Worm (Caenorhabditis elegans) whole organism, L4 larva: ENCODE results near the gene C47A4.5.

Source experiments
- F44E2.7 ChIP-seq: fragments of 200-800 bp; sonication (Bioruptor generic); IDR thresholded peaks from 2 replicates; pipeline ENCODE4 v2.1.2; 2022; ENCODE audit warnings: missing genetic modification characterization, missing compliant biosample characterization
- F49E8.2 ChIP-seq: sonication (generic microtip); optimal IDR thresholded peaks from 2 replicates; lab custom pipeline; 2016; ENCODE audit warnings: missing compliant biosample characterization, mild to moderate bottlenecking, missing genetic modification characterization, borderline replicate concordance
- ZK337.2 ChIP-seq: fragments of 200-800 bp; sonication (Bioruptor generic); IDR thresholded peaks from 2 replicates; pipeline ENCODE4 v1.3.6; 2022; ENCODE audit warnings: missing genetic modification reagents, missing genetic modification characterization, missing compliant biosample characterization
- ZK546.5 ChIP-seq, 2 experiments: sonication (generic microtip); optimal IDR thresholded peaks; 2 replicates each; lab custom pipeline; 2017; ENCODE audit warnings: missing biosample characterization in 2 of 2, missing genetic modification characterization in 2 of 2
- aha-1 ChIP-seq: fragments of 150-350 bp; peaks from one replicate; lab custom pipeline; 2014; ENCODE audit warnings: missing biosample characterization, missing genetic modification characterization
- ces-1 ChIP-seq: fragments of 150-350 bp; sonication (generic microtip); optimal IDR thresholded peaks from 4 replicates; lab custom pipeline; 2014; ENCODE audit warnings: missing biosample characterization, missing genetic modification reagents, missing genetic modification characterization
- daf-16 ChIP-seq, 3 experiments: sonication (generic microtip); optimal IDR thresholded peaks; 2 replicates each; lab custom pipeline; 2016 to 2017; ENCODE audit warnings: missing genetic modification characterization in 3 of 3, missing genetic modification reagents in 3 of 3, mild to moderate bottlenecking in 2 of 3, missing compliant biosample characterization in 2 of 3, missing biosample characterization in 1 of 3, moderate library complexity in 1 of 3
- daf-8 ChIP-seq: fragments of 200-800 bp; sonication (Bioruptor generic); IDR thresholded peaks from 2 replicates; pipeline ENCODE4 v1.3.6; 2022; ENCODE audit warnings: missing genetic modification characterization, missing compliant biosample characterization
- dmd-6 ChIP-seq: fragments of 200-800 bp; sonication (Bioruptor generic); IDR thresholded peaks from 2 replicates; pipeline ENCODE4 v1.3.6; 2022; ENCODE audit warnings: missing genetic modification reagents, missing genetic modification characterization, missing compliant biosample characterization
- dve-1 ChIP-seq: sonication (generic microtip); optimal IDR thresholded peaks from 2 replicates; lab custom pipeline; 2017; ENCODE audit warnings: antibody characterized with exemption, mild to moderate bottlenecking, missing genetic modification characterization, missing compliant biosample characterization; ENCODE audit not compliant: insufficient read depth
- gei-8 ChIP-seq: fragments of 200-800 bp; sonication (Bioruptor generic); optimal IDR thresholded peaks from 2 replicates; lab custom pipeline; 2018; ENCODE audit warnings: mild to moderate bottlenecking, missing genetic modification characterization, missing compliant biosample characterization
- hmg-1.1 ChIP-seq: fragments of 200-800 bp; sonication (Bioruptor generic); IDR thresholded peaks from 2 replicates; pipeline ENCODE4 v1.3.6; 2022; ENCODE audit warnings: missing genetic modification reagents, missing genetic modification characterization, missing compliant biosample characterization
- lim-7 ChIP-seq: fragments of 200-800 bp; sonication (Bioruptor generic); IDR thresholded peaks from 2 replicates; pipeline ENCODE4 v1.3.6; 2022; ENCODE audit warnings: missing genetic modification characterization, missing compliant biosample characterization
- lin-1 ChIP-seq: fragments of 200-800 bp; sonication (Bioruptor generic); IDR thresholded peaks from 2 replicates; pipeline ENCODE4 v1.3.6; 2022; ENCODE audit warnings: missing genetic modification reagents, missing genetic modification characterization, missing compliant biosample characterization
- lin-13 ChIP-seq: fragments of 150-350 bp; optimal IDR thresholded peaks from 2 replicates; lab custom pipeline; 2014; ENCODE audit warnings: missing biosample characterization, missing genetic modification reagents, missing genetic modification characterization
- lin-38 ChIP-seq: fragments of 200-800 bp; sonication (Bioruptor generic); IDR thresholded peaks from 2 replicates; pipeline ENCODE4 v1.3.6; 2022; ENCODE audit warnings: missing genetic modification reagents, missing genetic modification characterization, missing compliant biosample characterization
- madf-5 ChIP-seq, 2 experiments: fragments of 200-800 bp; sonication (Bioruptor generic); IDR thresholded peaks; 2 replicates each; pipeline ENCODE4 v1.3.6; 2022; ENCODE audit warnings: missing compliant biosample characterization in 2 of 2, missing genetic modification characterization in 2 of 2
- mep-1 ChIP-seq: fragments of 150-350 bp; sonication (generic microtip); optimal IDR thresholded peaks from 3 replicates; lab custom pipeline; 2014; ENCODE audit warnings: missing biosample characterization, missing genetic modification characterization
- mxl-3 ChIP-seq: fragments of 200-800 bp; sonication (Bioruptor generic); optimal IDR thresholded peaks from 2 replicates; lab custom pipeline; 2018; ENCODE audit warnings: mild to moderate bottlenecking, missing genetic modification characterization, missing compliant biosample characterization
- nhr-10 ChIP-seq: fragments of 150-350 bp; optimal IDR thresholded peaks from 2 replicates; lab custom pipeline; 2014; ENCODE audit warnings: missing biosample characterization, missing genetic modification characterization
- nhr-102 ChIP-seq: sonication (generic microtip); optimal IDR thresholded peaks from 2 replicates; lab custom pipeline; 2016; ENCODE audit warnings: mild to moderate bottlenecking, missing genetic modification characterization, moderate library complexity, missing compliant biosample characterization
- nhr-11 ChIP-seq: fragments of 150-350 bp; optimal IDR thresholded peaks from 2 replicates; lab custom pipeline; 2014; ENCODE audit warnings: missing biosample characterization, missing genetic modification characterization
- nhr-28 ChIP-seq: fragments of 150-350 bp; optimal IDR thresholded peaks from 2 replicates; lab custom pipeline; 2014; ENCODE audit warnings: missing biosample characterization, missing genetic modification characterization
- nhr-48 ChIP-seq: sonication (generic microtip); optimal IDR thresholded peaks from 2 replicates; lab custom pipeline; 2016; ENCODE audit warnings: mild to moderate bottlenecking, missing genetic modification characterization, missing compliant biosample characterization
- nhr-6 ChIP-seq: fragments of 150-350 bp; optimal IDR thresholded peaks from 2 replicates; lab custom pipeline; 2014; ENCODE audit warnings: missing biosample characterization, missing genetic modification characterization
- nhr-76 ChIP-seq: fragments of 150-350 bp; optimal IDR thresholded peaks from 2 replicates; lab custom pipeline; 2014; ENCODE audit warnings: missing biosample characterization, missing genetic modification characterization
- pha-4 ChIP-seq, 2 experiments: fragments of 150-350 bp in 1 of 2; fragments of 200-800 bp in 1 of 2; sonication (Bioruptor generic) in 1 of 2; IDR thresholded peaks in 1 of 2; optimal IDR thresholded peaks in 1 of 2; 2 replicates each; pipeline versions ENCODE4 v1.3.6 to Lab custom; 2014 to 2022; ENCODE audit warnings: missing genetic modification characterization in 2 of 2, missing genetic modification reagents in 2 of 2, missing biosample characterization in 1 of 2, missing compliant biosample characterization in 1 of 2
- php-3 ChIP-seq: fragments of 200-800 bp; sonication (Bioruptor generic); IDR thresholded peaks from 2 replicates; pipeline ENCODE4 v1.3.6; 2022; ENCODE audit warnings: missing genetic modification reagents, missing genetic modification characterization, missing compliant biosample characterization
- pqm-1 ChIP-seq: sonication (generic microtip); optimal IDR thresholded peaks from 2 replicates; lab custom pipeline; 2017; ENCODE audit warnings: missing biosample characterization, missing genetic modification characterization
- skn-1 ChIP-seq: fragments of 150-350 bp; optimal IDR thresholded peaks from 2 replicates; lab custom pipeline; 2014; ENCODE audit warnings: missing biosample characterization, missing genetic modification characterization
- spr-1 ChIP-seq: sonication (generic microtip); optimal IDR thresholded peaks from 2 replicates; lab custom pipeline; 2016; ENCODE audit warnings: mild to moderate bottlenecking, missing genetic modification characterization, missing compliant biosample characterization
- tra-1 ChIP-seq: fragments of 200-800 bp; sonication (Bioruptor generic); IDR thresholded peaks from 2 replicates; pipeline ENCODE4 v1.3.6; 2022; ENCODE audit warnings: missing genetic modification reagents, missing genetic modification characterization, missing compliant biosample characterization
- unc-62 ChIP-seq, 3 experiments: fragments of 150-350 bp in 1 of 3; sonication (generic microtip); optimal IDR thresholded peaks in 2 of 3; peaks in 1 of 3; 1 replicate in 1 of 3; 2 replicates in 2 of 3; lab custom pipeline; 2014 to 2017; ENCODE audit warnings: missing biosample characterization in 3 of 3, missing genetic modification characterization in 3 of 3, missing genetic modification reagents in 3 of 3, missing genotype in 1 of 3
- zfp-3 ChIP-seq: fragments of 200-800 bp; sonication (Bioruptor generic); conservative IDR thresholded peaks from 2 replicates; pipeline ENCODE4 v1.3.6; 2022; ENCODE audit warnings: missing genetic modification reagents, missing genetic modification characterization, missing compliant biosample characterization
- zip-11 ChIP-seq: fragments of 200-800 bp; sonication (Bioruptor generic); IDR thresholded peaks from 2 replicates; pipeline ENCODE4 v1.3.6; 2022; ENCODE audit warnings: missing genetic modification characterization, missing compliant biosample characterization
- ztf-7 ChIP-seq: fragments of 150-350 bp; optimal IDR thresholded peaks from 2 replicates; lab custom pipeline; 2014; ENCODE audit warnings: missing biosample characterization, missing genetic modification characterization

The C47A4.5 gene

ce11 chrIV:13726630-13727029, 18.9 kb upstream of the C47A4.5 start, which contains the start of gene ent-4:
TSS of gene ent-4 (plus strand) at chrIV:13726930.
- no peak for TF ChIP-seq gei-8 (GFP tag; lab: Kevin White, UChicago)
- no peak for TF ChIP-seq lim-7
- peak in 1 of 2 experiments; percentile 17 for TF ChIP-seq unc-62 (GFP tag; optimal IDR thresholded peaks at IDR 0.05 in 1 of 2; lab: Kevin White, UChicago)
- no peak for TF ChIP-seq unc-62 (tag; optimal IDR thresholded peaks at IDR 0.05; lab: Kevin White, UChicago)
- no peak for TF ChIP-seq tra-1 (GFP tag; lab: Robert Waterston, UW)
- TF ChIP-seq ZK546.5 (tag; optimal IDR thresholded peaks at IDR 0.05; lab: Kevin White, UChicago): no peak
- TF ChIP-seq php-3 (GFP tag; lab: Robert Waterston, UW): no peak
- TF ChIP-seq nhr-28 (tag; lab: Kevin White, UChicago): no peak

ce11 chrIV:13727865-13728264, 17.6 kb upstream of the C47A4.5 start:
- TF ChIP-seq nhr-48 (tag; lab: Kevin White, UChicago) (peak; percentile 11), pqm-1 (tag; lab: Kevin White, UChicago) (peak; percentile 78), daf-16 (GFP tag; optimal IDR thresholded peaks at IDR 0.05; lab: Kevin White, UChicago) (no peak), daf-16 (tag; optimal IDR thresholded peaks at IDR 0.05; lab: Kevin White, UChicago) (peak; percentile 42), nhr-76 (tag; lab: Kevin White, UChicago) (no peak), nhr-28 (tag; lab: Kevin White, UChicago) (peak; percentile 42), dmd-6 (GFP tag; lab: Robert Waterston, UW) (peak; percentile 58; the same call in 1 of the 2 replicates), F49E8.2 (no peak), dve-1 (peak; percentile 84), F44E2.7 (no peak), lin-38 (GFP tag; lab: Robert Waterston, UW) (no peak), zfp-3 (GFP tag; lab: Robert Waterston, UW) (no peak), ztf-7 (peak; percentile 23), gei-8 (GFP tag; lab: Kevin White, UChicago) (no peak)

- no peak for TF ChIP-seq lin-1 (GFP tag; lab: Robert Waterston, UW)
- no peak for TF ChIP-seq lin-38 (GFP tag; lab: Robert Waterston, UW)
- no peak for TF ChIP-seq mxl-3
- TF ChIP-seq nhr-6 (tag; lab: Kevin White, UChicago): no peak
- TF ChIP-seq daf-8: no peak
- TF ChIP-seq nhr-10 (tag; lab: Kevin White, UChicago): no peak
- TF ChIP-seq gei-8 (GFP tag; lab: Kevin White, UChicago): no peak
- no peak for TF ChIP-seq pha-4 (GFP tag; IDR thresholded peaks at IDR 0.05; lab: Robert Waterston, UW)
- no peak for TF ChIP-seq pha-4 (tag; optimal IDR thresholded peaks at IDR 0.05; lab: Kevin White, UChicago)
- no peak for TF ChIP-seq unc-62 (GFP tag; optimal IDR thresholded peaks at IDR 0.05 in 1 of 2; lab: Kevin White, UChicago)
- TF ChIP-seq unc-62 (tag; optimal IDR thresholded peaks at IDR 0.05; lab: Kevin White, UChicago): no peak
- TF ChIP-seq aha-1 (tag; lab: Kevin White, UChicago): no peak
- no peak for TF ChIP-seq zip-11 (GFP tag; lab: Robert Waterston, UW)
- no peak for TF ChIP-seq hmg-1.1
- no peak for TF ChIP-seq nhr-11
Measured at ce11 chrIV:13742244-13742643, 3.3 kb upstream of the C47A4.5 start, which contains the start of gene C47A4.3. TSS of gene C47A4.3 (minus strand) at chrIV:13742344.

ce11 chrIV:13748798-13749197, 3.3 kb downstream of the C47A4.5 start:
- no peak for TF ChIP-seq ces-1 (GFP tag; lab: Kevin White, UChicago)
- peak; percentile 73 for TF ChIP-seq aha-1 (tag; lab: Kevin White, UChicago)
- peak in 1 of 2 experiments; percentile 7 for TF ChIP-seq unc-62 (GFP tag; optimal IDR thresholded peaks at IDR 0.05 in 1 of 2; lab: Kevin White, UChicago)
- no peak for TF ChIP-seq unc-62 (tag; optimal IDR thresholded peaks at IDR 0.05; lab: Kevin White, UChicago)
- no peak for TF ChIP-seq lin-13 (GFP tag; lab: Kevin White, UChicago)
- TF ChIP-seq skn-1 (tag; lab: Kevin White, UChicago): no peak
- peak; percentile 8 for TF ChIP-seq nhr-11
- no peak for TF ChIP-seq ZK337.2 (GFP tag; lab: Robert Waterston, UW)
- no peak for TF ChIP-seq nhr-102 (tag; lab: Kevin White, UChicago)
- TF ChIP-seq spr-1 (tag; lab: Kevin White, UChicago): no peak
- TF ChIP-seq madf-5 (GFP tag; IDR thresholded peaks at IDR 0.05; lab: Robert Waterston, UW): no peak
- TF ChIP-seq mep-1 (tag; lab: Kevin White, UChicago): no peak
